Fruit fly (Drosophila melanogaster): ENCODE results near the gene cdm.
A peak's percentile ranks its signal among the peaks of the same experiment; 100 is the strongest.

Gene cdm

dm6 chr3R:18185385-18185784 is 2.1 kb upstream of the cdm start, which contains the start of the genes Arp5 and CG7208 (continued):
- TF ChIP-seq Hmx (GFP tag; optimal IDR thresholded peaks at IDR 0.05) (no peak), gro (GFP tag; optimal IDR thresholded peaks at IDR 0.05) (peak; percentile 47), CG11696 (GFP tag; IDR thresholded peaks at IDR 0.05) (no peak), en (GFP tag; optimal IDR thresholded peaks at IDR 0.05) (peak; percentile 0), sqz (GFP tag; optimal IDR thresholded peaks at IDR 0.05) (no peak), yki (optimal IDR thresholded peaks at IDR 0.05) (no peak), al (GFP tag; IDR thresholded peaks at IDR 0.05) (peak; percentile 72), CG3726 (GFP tag; IDR thresholded peaks at IDR 0.05) (no peak), CG10959 (GFP tag; IDR thresholded peaks at IDR 0.05) (no peak), chn (GFP tag; optimal IDR thresholded peaks at IDR 0.05) (peak; percentile 56), gt (GFP tag; IDR thresholded peaks at IDR 0.05) (no peak), CG1647 (GFP tag; optimal IDR thresholded peaks at IDR 0.05) (peak; percentile 51), ATbp (GFP tag; optimal IDR thresholded peaks at IDR 0.05) (peak; percentile 32), CG12104 (GFP tag; optimal IDR thresholded peaks at IDR 0.05) (peak; percentile 61), nmo (GFP tag; optimal IDR thresholded peaks at IDR 0.05) (peak; percentile 83), vfl (GFP tag; optimal IDR thresholded peaks at IDR 0.05) (peak; percentile 54), Ada2b (GFP tag; IDR thresholded peaks at IDR 0.05) (peak; percentile 36; the same call in 1 of the 2 replicates), Mad (GFP tag; optimal IDR thresholded peaks at IDR 0.05) (peak; percentile 53), CG17612 (GFP tag; IDR thresholded peaks at IDR 0.05) (no peak), Tbp (GFP tag; optimal IDR thresholded peaks at IDR 0.05) (no peak), chm (GFP tag; IDR thresholded peaks at IDR 0.05) (no peak), CG1602 (GFP tag; optimal IDR thresholded peaks at IDR 0.05) (peak; percentile 54), tx (GFP tag; optimal IDR thresholded peaks at IDR 0.05) (peak; percentile 41), gcm (GFP tag; optimal IDR thresholded peaks at IDR 0.05) (no peak), Atf6 (GFP tag; IDR thresholded peaks at IDR 0.05) (peak; percentile 56; the same call in 1 of the 2 replicates), Dek (tag; optimal IDR thresholded peaks at IDR 0.05) (peak; percentile 70), CG8388 (GFP tag; optimal IDR thresholded peaks at IDR 0.05) (peak; percentile 52), Six4 (GFP tag; optimal IDR thresholded peaks at IDR 0.05) (peak; percentile 40), seq (GFP tag; IDR thresholded peaks at IDR 0.05) (no peak; the same call in 1 of the 2 replicates), Usf (GFP tag; optimal IDR thresholded peaks at IDR 0.05) (peak; percentile 1), Fer2 (tag; optimal IDR thresholded peaks at IDR 0.05) (peak; percentile 48), GATAe (GFP tag; conservative IDR thresholded peaks at IDR 0.05) (no peak), gcm2 (GFP tag; optimal IDR thresholded peaks at IDR 0.05) (no peak), CG3163 (GFP tag; optimal IDR thresholded peaks at IDR 0.05) (peak; percentile 23), lab (GFP tag; optimal IDR thresholded peaks at IDR 0.05) (no peak), Jarid2 (GFP tag; optimal IDR thresholded peaks at IDR 0.05) (no peak), CkIIα-i1 (GFP tag; IDR thresholded peaks at IDR 0.05) (no peak), CG5180 (GFP tag; optimal IDR thresholded peaks at IDR 0.05) (no peak), caup (GFP tag; optimal IDR thresholded peaks at IDR 0.05; ENCODE audit: severe bottlenecking) (peak; percentile 64), scrt (GFP tag; optimal IDR thresholded peaks at IDR 0.05) (peak; percentile 55), nau (GFP tag; optimal IDR thresholded peaks at IDR 0.05) (no peak), CG1024 (GFP tag; IDR thresholded peaks at IDR 0.05) (no peak), phol (tag; optimal IDR thresholded peaks at IDR 0.05) (peak; percentile 81), shn (GFP tag; optimal IDR thresholded peaks at IDR 0.05) (no peak), hkb (optimal IDR thresholded peaks at IDR 0.05) (no peak), hkb (GFP tag; IDR thresholded peaks at IDR 0.05) (peak; percentile 62), D19A (tag; optimal IDR thresholded peaks at IDR 0.05) (no peak), sim (GFP tag; IDR thresholded peaks at IDR 0.05) (no peak), salm (tag; optimal IDR thresholded peaks at IDR 0.05) (peak; percentile 5), Oli (tag; optimal IDR thresholded peaks at IDR 0.05) (no peak), Ets97D (GFP tag; optimal IDR thresholded peaks at IDR 0.05) (peak; percentile 70), E2f1 (GFP tag; IDR thresholded peaks at IDR 0.05) (0 out of 2 replicates have a peak, but pooled peaks have one; percentile 30), YL-1 (GFP tag; optimal IDR thresholded peaks at IDR 0.05) (peak; percentile 53)
